Fruit fly (Drosophila melanogaster) whole organism: ENCODE data around the gene CG5676.
A peak's percentile ranks its signal among the peaks of the same experiment; 100 is the strongest.

ENCODE experiments used
- CG8478 ChIP-seq: fragments of >200 bp; optimal IDR thresholded peaks from 2 replicates; lab custom pipeline; 2018; ENCODE audit warnings: inconsistent platforms
- Dll ChIP-seq: fragments of >200 bp; optimal IDR thresholded peaks from 2 replicates; lab custom pipeline; 2017
- EcR ChIP-seq, 2 experiments: fragments of >200 bp; optimal IDR thresholded peaks; 2 replicates each; lab custom pipeline; 2017; ENCODE audit warnings: missing biosample characterization in 2 of 2, missing genetic modification characterization in 2 of 2, missing genetic modification reagents in 2 of 2
- pan ChIP-seq: fragments of >200 bp; optimal IDR thresholded peaks from 2 replicates; lab custom pipeline; 2017
- psq ChIP-seq: fragments of >200 bp; optimal IDR thresholded peaks from 2 replicates; lab custom pipeline; 2017
- usp ChIP-seq: fragments of >200 bp; optimal IDR thresholded peaks from 2 replicates; lab custom pipeline; 2017; ENCODE audit warnings: missing biosample characterization, missing genetic modification characterization, mixed read lengths

CG5676 gene

dm6 chr2L:10260750-10261493 lies 5.2 kb upstream of the CG5676 start, which contains the start of gene Pten:
Gene Pten, minus strand, starts transcription at chr2L:10261049.
- TF ChIP-seq CG8478 (lab: Kevin White, UChicago) = no peak
- TF ChIP-seq pan (lab: Kevin White, UChicago) = no peak
- TF ChIP-seq psq (lab: Kevin White, UChicago) = no peak
- no peak for TF ChIP-seq Dll
- TF ChIP-seq EcR (GFP tag; optimal IDR thresholded peaks at IDR 0.05; lab: Kevin White, UChicago) = no peak
- TF ChIP-seq usp (GFP tag; lab: Kevin White, UChicago) = no peak

DNA sequence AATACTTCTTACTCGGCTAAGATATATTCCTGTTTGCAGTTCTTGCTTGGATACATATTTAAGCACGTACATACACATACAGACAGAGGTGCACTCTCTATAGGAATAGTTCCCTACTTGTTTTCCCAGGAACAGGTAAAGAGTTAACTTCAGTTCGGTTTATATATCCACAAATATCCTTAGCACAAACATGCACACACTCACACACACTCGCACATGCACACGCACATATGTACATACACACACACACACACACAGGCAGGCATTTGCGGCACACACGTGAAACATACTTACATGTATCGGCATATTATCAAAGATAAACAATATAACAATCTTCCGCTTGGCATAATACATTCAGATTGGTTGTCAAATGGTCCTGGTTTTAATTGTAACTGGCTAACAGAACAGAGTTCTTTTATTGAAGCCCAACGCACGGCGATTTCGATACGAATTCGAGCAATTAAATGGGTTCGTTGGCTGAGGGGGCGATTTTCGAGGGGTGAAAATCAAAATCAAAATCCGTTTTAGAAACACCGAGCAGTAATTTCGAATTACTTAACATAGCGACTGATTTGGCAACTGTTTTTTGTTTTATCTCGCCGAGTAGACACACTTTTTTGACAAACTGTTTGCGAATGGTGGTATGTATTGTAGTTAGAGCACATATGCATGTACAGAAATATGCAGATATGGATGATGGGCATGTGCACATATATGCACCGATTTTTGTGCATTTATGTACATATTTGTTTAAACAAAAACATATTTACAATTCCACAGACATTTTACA lies 4.5 kb upstream of the CG5676 start:
- TF ChIP-seq pan (lab: Kevin White, UChicago) = no peak
- TF ChIP-seq psq (lab: Kevin White, UChicago) = no peak
- no peak for TF ChIP-seq EcR (GFP tag; optimal IDR thresholded peaks at IDR 0.05; lab: Kevin White, UChicago)
- no peak for TF ChIP-seq usp (GFP tag; lab: Kevin White, UChicago)
- no peak for TF ChIP-seq Dll
- TF ChIP-seq CG8478 (lab: Kevin White, UChicago) = no peak

- no peak for TF ChIP-seq Dll
- TF ChIP-seq usp (GFP tag; lab: Kevin White, UChicago) = no peak
- no peak for TF ChIP-seq EcR (GFP tag; optimal IDR thresholded peaks at IDR 0.05; lab: Kevin White, UChicago)
- TF ChIP-seq CG8478 (lab: Kevin White, UChicago) = no peak
- no peak for TF ChIP-seq psq (lab: Kevin White, UChicago)
Measured at dm6 chr2L:10251592-10251991, 4.1 kb downstream of the CG5676 start, which contains the start of gene Ror. Gene Ror, plus strand, starts transcription at chr2L:10251843.

DNA sequence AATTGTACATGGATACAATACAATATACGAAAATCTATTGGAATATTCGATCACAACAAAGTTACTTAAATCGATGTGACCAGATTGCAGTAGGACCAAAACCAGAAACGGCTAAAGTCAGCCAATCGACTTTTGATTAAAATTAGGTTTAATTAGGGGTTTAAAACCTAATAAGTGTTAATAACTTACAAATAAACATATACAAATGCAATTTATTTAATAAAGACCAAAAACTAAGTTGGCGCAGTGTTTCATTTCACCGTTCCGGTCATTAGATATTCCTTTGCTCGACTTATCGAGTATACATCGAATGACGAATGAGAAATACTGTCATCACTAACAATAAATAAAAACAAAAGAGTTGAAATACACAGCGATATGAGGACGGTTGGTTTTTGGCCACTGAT lies 5.2 kb downstream of the CG5676 start, which contains the start of the genes bsk and CG31717:
Gene bsk, minus strand, starts transcription at position 61 of the 407 bp plus-strand sequence.
Gene CG31717, plus strand, starts transcription at position 297 of the 407 bp plus-strand sequence.
- TF ChIP-seq CG8478 (lab: Kevin White, UChicago) (no peak), usp (GFP tag; lab: Kevin White, UChicago) (no peak)

DNA sequence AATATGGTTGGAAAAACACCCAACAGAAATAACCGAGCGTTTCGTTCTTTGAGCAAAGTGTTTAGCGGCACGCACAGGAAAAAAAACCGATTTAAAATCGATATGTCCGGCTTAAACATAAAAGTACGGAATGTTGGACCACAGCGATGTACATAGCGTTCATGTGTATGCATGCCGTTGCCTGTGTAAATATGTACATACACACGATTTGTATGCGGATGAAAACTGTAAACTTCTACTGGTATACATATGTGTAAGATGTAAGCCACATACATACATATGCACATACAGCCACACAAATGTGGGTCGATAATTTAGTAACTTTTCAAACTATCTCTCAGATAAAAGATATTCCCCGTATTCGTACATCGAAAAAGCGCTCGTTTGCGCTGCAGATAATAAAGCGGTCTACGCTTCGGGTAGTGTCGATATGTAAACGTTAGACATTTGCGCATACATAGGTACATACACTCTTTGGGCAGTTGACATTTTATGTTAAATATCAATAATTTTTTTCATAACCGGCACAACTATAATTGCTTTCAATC lies 6.0 kb downstream of the CG5676 start:
- TF ChIP-seq EcR (GFP tag; optimal IDR thresholded peaks at IDR 0.05; lab: Kevin White, UChicago) (no peak), pan (lab: Kevin White, UChicago) (no peak), psq (lab: Kevin White, UChicago) (no peak), Dll (no peak), CG8478 (lab: Kevin White, UChicago) (no peak), usp (GFP tag; lab: Kevin White, UChicago) (no peak)

DNA sequence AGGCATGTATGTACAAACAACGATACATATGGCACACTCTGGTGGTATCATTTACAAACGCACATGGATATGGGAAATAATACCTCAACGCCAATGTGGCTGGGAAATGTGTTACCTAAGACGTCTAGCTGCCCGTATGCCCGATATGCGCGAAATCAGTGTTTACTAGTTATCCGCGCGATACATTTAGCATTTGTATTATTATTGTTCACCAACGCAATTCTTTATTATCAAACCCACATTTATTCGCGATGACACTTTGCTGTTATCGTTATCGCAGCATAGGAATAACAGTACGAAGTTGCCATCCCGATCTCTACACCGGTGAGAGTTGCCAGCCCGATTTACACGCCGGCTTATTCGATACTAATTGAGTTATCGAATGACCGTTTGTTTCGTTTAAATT lies 8.9 kb downstream of the CG5676 start, which contains the start of gene chico:
Gene chico, minus strand, starts transcription at position 294 of the 406 bp plus-strand sequence.
- no peak for TF ChIP-seq pan (lab: Kevin White, UChicago)
- no peak for TF ChIP-seq CG8478 (lab: Kevin White, UChicago)
- TF ChIP-seq psq (lab: Kevin White, UChicago) = no peak
- TF ChIP-seq EcR (GFP tag; optimal IDR thresholded peaks at IDR 0.05; lab: Kevin White, UChicago) = no peak
- no peak for TF ChIP-seq Dll
- no peak for TF ChIP-seq usp (GFP tag; lab: Kevin White, UChicago)

DNA sequence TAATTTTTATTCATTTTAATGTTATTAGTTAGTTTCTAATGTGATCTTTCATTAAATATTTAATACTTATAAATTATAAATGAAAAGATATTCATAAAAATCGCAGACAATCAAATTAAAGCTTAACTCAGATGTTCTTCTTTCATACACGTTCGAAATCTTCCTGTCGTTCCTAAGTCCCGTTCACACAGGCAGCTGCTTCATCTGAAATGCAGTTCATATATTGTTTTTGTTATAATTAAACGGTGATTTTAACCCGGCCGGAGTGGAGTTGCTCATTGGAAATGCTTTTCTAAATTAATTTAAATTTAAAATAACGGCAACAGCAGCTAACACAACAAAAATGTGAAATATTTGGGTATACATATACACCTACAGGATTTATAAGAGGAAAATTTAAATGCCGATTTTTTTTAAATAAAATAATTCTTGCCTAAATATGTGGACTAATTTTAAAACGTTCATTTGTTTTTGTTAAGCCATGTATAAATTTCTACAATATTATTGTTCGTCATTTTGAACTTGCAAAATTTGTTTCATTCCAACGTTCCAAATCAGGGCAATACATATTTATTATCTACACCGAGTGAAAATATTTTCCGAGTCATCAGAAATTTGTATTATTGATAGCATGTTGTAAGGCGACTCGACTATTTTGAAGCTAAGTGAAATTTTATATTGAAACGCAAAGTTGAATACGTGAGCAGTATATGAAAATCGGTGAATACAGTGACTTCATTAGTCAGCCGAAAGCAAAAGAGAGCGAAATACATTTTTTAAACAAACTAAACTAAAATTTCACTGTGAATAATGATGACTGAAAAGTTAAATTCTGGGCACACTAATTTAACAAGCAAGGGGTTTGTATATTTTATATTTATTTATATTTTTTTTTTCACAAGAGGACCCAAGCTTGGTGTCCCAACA lies 16.7 kb downstream of the CG5676 start, which contains the start of gene me31B:
Gene me31B, plus strand, starts transcription at position 616 of the 927 bp plus-strand sequence.
- TF ChIP-seq Dll = no peak
- TF ChIP-seq EcR (GFP tag; optimal IDR thresholded peaks at IDR 0.05; lab: Kevin White, UChicago) = no peak
- TF ChIP-seq usp (GFP tag; lab: Kevin White, UChicago) = no peak
- no peak for TF ChIP-seq psq (lab: Kevin White, UChicago)
- no peak for TF ChIP-seq CG8478 (lab: Kevin White, UChicago)
- no peak for TF ChIP-seq pan (lab: Kevin White, UChicago)

dm6 chr2L:10237725-10238446 lies 17.8 kb downstream of the CG5676 start, which contains the start of gene mthl15:
Gene mthl15, minus strand, starts transcription at chr2L:10238317.
- TF ChIP-seq Dll (no peak), pan (lab: Kevin White, UChicago) (peak; percentile 8), CG8478 (lab: Kevin White, UChicago) (no peak), usp (GFP tag; lab: Kevin White, UChicago) (no peak), EcR (GFP tag; optimal IDR thresholded peaks at IDR 0.05; lab: Kevin White, UChicago) (no peak), psq (lab: Kevin White, UChicago) (no peak)

DNA sequence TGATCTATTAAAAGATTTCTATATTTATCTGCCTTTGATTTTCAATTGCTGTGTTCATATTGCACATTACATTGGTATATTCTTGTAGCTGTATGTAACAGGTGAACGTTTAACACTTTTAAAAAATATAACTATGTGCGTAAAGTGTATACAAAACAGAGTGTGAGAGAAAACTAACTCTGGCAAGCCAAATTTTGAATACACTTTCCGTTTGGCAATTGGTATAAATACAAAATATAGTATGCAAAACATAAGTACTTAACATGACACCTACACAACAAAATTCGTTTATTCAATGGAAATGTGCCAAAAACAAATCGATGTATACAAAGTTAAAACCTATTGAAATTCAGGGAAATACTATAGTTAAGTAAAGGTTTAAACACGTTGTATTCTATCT lies 22.9 kb downstream of the CG5676 start:
- no peak for TF ChIP-seq EcR (GFP tag; optimal IDR thresholded peaks at IDR 0.05; lab: Kevin White, UChicago)
- no peak for TF ChIP-seq usp (GFP tag; lab: Kevin White, UChicago)
- TF ChIP-seq pan (lab: Kevin White, UChicago) = no peak
- no peak for TF ChIP-seq psq (lab: Kevin White, UChicago)
- TF ChIP-seq Dll = no peak
